Worm (Caenorhabditis elegans) whole organism, young adult: ENCODE results near the gene col-120.

Experiments
- Y79H2A.3 ChIP-seq: fragments of 200-800 bp; sonication (Bioruptor generic); conservative IDR thresholded peaks from 2 replicates; pipeline ENCODE4 v1.3.6; 2022; ENCODE audit warnings: missing genetic modification reagents, missing genetic modification characterization, missing compliant biosample characterization
- attf-3 ChIP-seq: fragments of 200-800 bp; sonication (Bioruptor generic); conservative IDR thresholded peaks from 2 replicates; pipeline ENCODE4 v1.3.6; 2022; ENCODE audit warnings: missing genetic modification reagents, missing genetic modification characterization, missing compliant biosample characterization
- attf-5 ChIP-seq: fragments of 200-800 bp; sonication (Bioruptor generic); optimal IDR thresholded peaks from 2 replicates; lab custom pipeline; 2018; ENCODE audit warnings: mild to moderate bottlenecking, missing genetic modification characterization, missing compliant biosample characterization
- gei-17 ChIP-seq: fragments of 200-800 bp; sonication (Bioruptor generic); optimal IDR thresholded peaks from 2 replicates; lab custom pipeline; 2018; ENCODE audit warnings: mild to moderate bottlenecking, missing genetic modification characterization, missing compliant biosample characterization
- nfya-1 ChIP-seq: sonication (generic microtip); optimal IDR thresholded peaks from 2 replicates; lab custom pipeline; 2017; ENCODE audit warnings: antibody characterized with exemption, missing compliant biosample characterization, missing genetic modification characterization, borderline replicate concordance; ENCODE audit not compliant: insufficient read depth
- nhr-90 ChIP-seq: sonication (generic microtip); optimal IDR thresholded peaks from 2 replicates; lab custom pipeline; 2016; ENCODE audit warnings: missing genotype, mild to moderate bottlenecking, missing genetic modification characterization, missing compliant biosample characterization
- unc-130 ChIP-seq: sonication (generic microtip); optimal IDR thresholded peaks from 2 replicates; lab custom pipeline; 2016; ENCODE audit warnings: missing genetic modification reagents, missing genetic modification characterization, missing compliant biosample characterization
- ztf-28 ChIP-seq: fragments of 200-800 bp; sonication (Bioruptor generic); IDR thresholded peaks from 2 replicates; pipeline ENCODE4 v1.3.6; 2022; ENCODE audit warnings: missing genetic modification reagents, missing genetic modification characterization, missing compliant biosample characterization

- no peak for TF ChIP-seq Y79H2A.3 (GFP tag; lab: Robert Waterston, UW)
- TF ChIP-seq nfya-1 (tag; lab: Kevin White, UChicago) = no peak
- TF ChIP-seq nhr-90 (tag; lab: Kevin White, UChicago) = no peak
- no peak for TF ChIP-seq attf-3 (GFP tag; lab: Robert Waterston, UW)
- no peak for TF ChIP-seq attf-5
- no peak for TF ChIP-seq ztf-28 (GFP tag; lab: Robert Waterston, UW)
- no peak for TF ChIP-seq gei-17 (GFP tag; lab: Kevin White, UChicago)
- TF ChIP-seq unc-130 (GFP tag; lab: Kevin White, UChicago) = no peak
These were observed 1.9 kb downstream of the col-120 start, which contains the start of gene Y11D7A.10 for ce11 chrIV:9259687-9260086.
